Worm (Caenorhabditis elegans): ENCODE results near the gene F57A10.2.
"Not testable (repeated sequence)": the region's sequence is repeated elsewhere in the genome, so short reads cannot be mapped to it uniquely, and the experiment has no call there.

Gene F57A10.2

ce11 chrV:15748343-15748742 is 18.0 kb upstream of the F57A10.2 start, which contains the start of gene T23D5.8:
Gene T23D5.8, minus strand, starts transcription at chrV:15748443.
- not testable (repeated sequence) for TF ChIP-seq dao-5, him-1, W03F9.2 (tag; optimal IDR thresholded peaks at IDR 0.05)

- TF ChIP-seq W03F9.2 (tag; optimal IDR thresholded peaks at IDR 0.05) = no peak
- TF ChIP-seq him-1 (tag; optimal IDR thresholded peaks at IDR 0.05) = no peak
- TF ChIP-seq dao-5 (tag; optimal IDR thresholded peaks at IDR 0.05) = no peak
Measured at ce11 chrV:15750130-15750529, 16.2 kb upstream of the F57A10.2 start, which contains the start of gene str-6. Gene str-6, minus strand, starts transcription at chrV:15750230.

- no peak for TF ChIP-seq him-1 (tag; optimal IDR thresholded peaks at IDR 0.05)
Measured at ce11 chrV:15752049-15752448, 14.3 kb upstream of the F57A10.2 start, which contains the start of gene str-43. Gene str-43, minus strand, starts transcription at chrV:15752149.

ce11 chrV:15752941-15753340 is 13.4 kb upstream of the F57A10.2 start, which contains the start of gene str-5:
Gene str-5, plus strand, starts transcription at chrV:15753241.
- TF ChIP-seq him-1, W03F9.2, dao-5 (tag; optimal IDR thresholded peaks at IDR 0.05): not testable (repeated sequence)

ce11 chrV:15754731-15755130 is 11.6 kb upstream of the F57A10.2 start, which contains the start of gene str-8:
Gene str-8, plus strand, starts transcription at chrV:15755031.
- not testable (repeated sequence) for TF ChIP-seq him-1, W03F9.2, dao-5 (tag; optimal IDR thresholded peaks at IDR 0.05)

- TF ChIP-seq him-1 (tag; optimal IDR thresholded peaks at IDR 0.05) = no peak
- TF ChIP-seq W03F9.2 (tag; optimal IDR thresholded peaks at IDR 0.05) = no peak
- TF ChIP-seq dao-5 (tag; optimal IDR thresholded peaks at IDR 0.05) = no peak
Measured at ce11 chrV:15757645-15758044, 8.7 kb upstream of the F57A10.2 start.

ce11 chrV:15758449-15758848 is 7.9 kb upstream of the F57A10.2 start, which contains the start of gene str-9:
Gene str-9, plus strand, starts transcription at chrV:15758749.
- TF ChIP-seq dao-5 (tag; optimal IDR thresholded peaks at IDR 0.05) (no peak), W03F9.2 (tag; optimal IDR thresholded peaks at IDR 0.05) (no peak), him-1 (tag; optimal IDR thresholded peaks at IDR 0.05) (no peak)

ce11 chrV:15769072-15769471 is 2.7 kb downstream of the F57A10.2 start, which contains the start of gene F57A10.4:
Gene F57A10.4, plus strand, starts transcription at chrV:15769438.
- TF ChIP-seq dao-5 (tag; optimal IDR thresholded peaks at IDR 0.05) (no peak), W03F9.2 (tag; optimal IDR thresholded peaks at IDR 0.05) (no peak), him-1 (tag; optimal IDR thresholded peaks at IDR 0.05) (no peak)

ce11 chrV:15773141-15773540 is 6.8 kb downstream of the F57A10.2 start, which contains the start of gene nhr-60:
Gene nhr-60, minus strand, starts transcription at chrV:15773241.
- TF ChIP-seq him-1 (tag; optimal IDR thresholded peaks at IDR 0.05) = no peak
- no peak for TF ChIP-seq W03F9.2 (tag; optimal IDR thresholded peaks at IDR 0.05)
- no peak for TF ChIP-seq dao-5 (tag; optimal IDR thresholded peaks at IDR 0.05)

- TF ChIP-seq W03F9.2 (tag; optimal IDR thresholded peaks at IDR 0.05) = no peak
- TF ChIP-seq dao-5 (tag; optimal IDR thresholded peaks at IDR 0.05) = no peak
Measured at ce11 chrV:15773941-15774340, 7.6 kb downstream of the F57A10.2 start.

- no peak for TF ChIP-seq W03F9.2 (tag; optimal IDR thresholded peaks at IDR 0.05)
- TF ChIP-seq dao-5 (tag; optimal IDR thresholded peaks at IDR 0.05) = no peak
- TF ChIP-seq him-1 (tag; optimal IDR thresholded peaks at IDR 0.05) = no peak
Measured at ce11 chrV:15776651-15777050, 10.3 kb downstream of the F57A10.2 start, which contains the start of gene nhr-283. Gene nhr-283, minus strand, starts transcription at chrV:15776751.

ce11 chrV:15779128-15779729 is 12.9 kb downstream of the F57A10.2 start, which contains the start of the genes nhr-285 and irld-52:
Gene nhr-285, minus strand, starts transcription at chrV:15779228.
Gene irld-52, plus strand, starts transcription at chrV:15779679.
- TF ChIP-seq him-1 (tag; optimal IDR thresholded peaks at IDR 0.05) = no peak
- TF ChIP-seq dao-5 (tag; optimal IDR thresholded peaks at IDR 0.05) = no peak
- TF ChIP-seq W03F9.2 (tag; optimal IDR thresholded peaks at IDR 0.05) = no peak

- TF ChIP-seq W03F9.2 (tag; optimal IDR thresholded peaks at IDR 0.05) = no peak
- no peak for TF ChIP-seq him-1 (tag; optimal IDR thresholded peaks at IDR 0.05)
- no peak for TF ChIP-seq dao-5 (tag; optimal IDR thresholded peaks at IDR 0.05)
Measured at ce11 chrV:15781086-15781485, 14.7 kb downstream of the F57A10.2 start, which contains the start of gene T26E4.2. Gene T26E4.2, plus strand, starts transcription at chrV:15781386.

- TF ChIP-seq him-1 (tag; optimal IDR thresholded peaks at IDR 0.05) (no peak), W03F9.2 (tag; optimal IDR thresholded peaks at IDR 0.05) (no peak), dao-5 (tag; optimal IDR thresholded peaks at IDR 0.05) (no peak)
Measured at ce11 chrV:15782494-15782893, 16.1 kb downstream of the F57A10.2 start, which contains the start of gene T26E4.3. Gene T26E4.3, plus strand, starts transcription at chrV:15782794.
